Fruit fly (Drosophila melanogaster) whole organism, adult: ENCODE data around the gene CG7126.

Source experiments
- CG12768 ChIP-seq: fragments of 200-800 bp; sonication (Bioruptor generic); optimal IDR thresholded peaks from 2 replicates; lab custom pipeline; 2017; ENCODE audit warnings: missing biosample characterization, missing genetic modification characterization, mild to moderate bottlenecking, moderate library complexity, missing genetic modification reagents
- CG33017 ChIP-seq: fragments of 200-800 bp; sonication (Bioruptor generic); optimal IDR thresholded peaks from 2 replicates; lab custom pipeline; 2018; ENCODE audit warnings: missing biosample characterization, mild to moderate bottlenecking, missing genetic modification characterization, moderate library complexity
- CG5204 ChIP-seq: fragments of 200-800 bp; sonication (Bioruptor generic); optimal IDR thresholded peaks from 2 replicates; lab custom pipeline; 2016; ENCODE audit warnings: missing biosample characterization, missing genetic modification characterization
- CG7045 ChIP-seq: fragments of 200-800 bp; sonication (Bioruptor generic); optimal IDR thresholded peaks from 2 replicates; lab custom pipeline; 2017; ENCODE audit warnings: missing biosample characterization, mild to moderate bottlenecking, missing genetic modification characterization
- Clk ChIP-seq: fragments of 200-800 bp; sonication (Bioruptor generic); optimal IDR thresholded peaks from 2 replicates; lab custom pipeline; 2017; ENCODE audit warnings: missing biosample characterization, missing genetic modification characterization
- Mnt ChIP-seq: fragments of 200-800 bp; sonication (Bioruptor generic); optimal IDR thresholded peaks from 2 replicates; lab custom pipeline; 2016; ENCODE audit warnings: missing biosample characterization, mild to moderate bottlenecking, missing genetic modification characterization
- bab1 ChIP-seq: fragments of 200-800 bp; sonication (Bioruptor generic); optimal IDR thresholded peaks from 3 replicates; lab custom pipeline; 2019; ENCODE audit warnings: missing biosample characterization, mild to moderate bottlenecking, missing genetic modification characterization, moderate library complexity
- cic ChIP-seq: fragments of 200-800 bp; sonication (Bioruptor generic); optimal IDR thresholded peaks from 2 replicates; lab custom pipeline; 2017; ENCODE audit warnings: missing biosample characterization, mild to moderate bottlenecking, missing genetic modification characterization, moderate library complexity
- cnc ChIP-seq, 2 experiments: fragments of >200 bp; optimal IDR thresholded peaks; 2 replicates each; lab custom pipeline; 2017
- kay ChIP-seq: fragments of 200-800 bp; sonication (Bioruptor generic); peaks from one replicate; lab custom pipeline; 2016; ENCODE audit warnings: missing biosample characterization, missing genetic modification characterization, borderline replicate concordance
- ovo ChIP-seq: fragments of 200-800 bp; sonication (Bioruptor generic); optimal IDR thresholded peaks from 2 replicates; lab custom pipeline; 2016; ENCODE audit warnings: missing biosample characterization, missing genetic modification characterization
- pad ChIP-seq: fragments of 200-800 bp; sonication (Bioruptor generic); optimal IDR thresholded peaks from 3 replicates; lab custom pipeline; 2017; ENCODE audit warnings: missing biosample characterization, missing genetic modification characterization, mild to moderate bottlenecking, moderate library complexity, missing genetic modification reagents
- tj ChIP-seq: fragments of 200-800 bp; sonication (Bioruptor generic); optimal IDR thresholded peaks from 3 replicates; lab custom pipeline; 2017; ENCODE audit warnings: missing biosample characterization, mild to moderate bottlenecking, missing genetic modification characterization, moderate library complexity

dm6 chr3R:18298900-18299321 is 3.7 kb downstream of the CG7126 start, which contains the start of gene Dlc90F:
- no peak for TF ChIP-seq cic
- TF ChIP-seq CG33017 (tag; lab: Kevin White, UChicago): peak; percentile 45
- peak; percentile 93 for TF ChIP-seq kay (GFP tag; lab: Kevin White, UChicago)
- no peak for TF ChIP-seq cnc (optimal IDR thresholded peaks at IDR 0.05; lab: Kevin White, UChicago)
- TF ChIP-seq bab1 (GFP tag; lab: Kevin White, UChicago): peak; percentile 69
- peak; percentile 45 for TF ChIP-seq ovo (GFP tag; lab: Kevin White, UChicago)
- peak; percentile 49 for TF ChIP-seq CG12768 (GFP tag; lab: Kevin White, UChicago)
- TF ChIP-seq CG5204 (GFP tag; lab: Kevin White, UChicago): no peak
- TF ChIP-seq Clk (GFP tag; lab: Kevin White, UChicago): peak; percentile 39
- TF ChIP-seq CG7045 (GFP tag; lab: Kevin White, UChicago): peak; percentile 35
- peak; percentile 66 for TF ChIP-seq Mnt
- TF ChIP-seq tj (GFP tag; lab: Kevin White, UChicago): peak; percentile 47
- peak; percentile 36 for TF ChIP-seq pad (GFP tag; lab: Kevin White, UChicago)
